Fruit fly (Drosophila melanogaster): ENCODE results near the gene Dip-B.

The Dip-B gene

dm6 chr3R:13794666-13795055, 12.6 kb downstream of the Dip-B start (continued):
- TF ChIP-seq Sry-δ (GFP tag; optimal IDR thresholded peaks at IDR 0.05) (no peak), CTCF (GFP tag; optimal IDR thresholded peaks at IDR 0.05) (no peak), CG3407 (GFP tag; optimal IDR thresholded peaks at IDR 0.05) (peak; percentile 20), fu2 (GFP tag; optimal IDR thresholded peaks at IDR 0.05) (no peak), CG7271 (tag; optimal IDR thresholded peaks at IDR 0.05) (no peak), nerfin-1 (tag; optimal IDR thresholded peaks at IDR 0.05) (no peak), CG11456 (GFP tag; IDR thresholded peaks at IDR 0.05) (no peak), CG14014 (GFP tag; IDR thresholded peaks at IDR 0.05) (no peak), bsh (GFP tag; optimal IDR thresholded peaks at IDR 0.05) (peak in 1 of 2 experiments; percentile 14), scrt (GFP tag; optimal IDR thresholded peaks at IDR 0.05) (no peak), CG7928 (GFP tag; optimal IDR thresholded peaks at IDR 0.05) (no peak), p53 (GFP tag; optimal IDR thresholded peaks at IDR 0.05) (no peak), Xrp1 (GFP tag; IDR thresholded peaks at IDR 0.05) (0 out of 2 replicates have a peak, but pooled peaks have one; percentile 35), Opbp (GFP tag; IDR thresholded peaks at IDR 0.05; ENCODE audit: partially characterized antibody) (no peak), CG7745 (tag; optimal IDR thresholded peaks at IDR 0.05) (no peak), caup (GFP tag; optimal IDR thresholded peaks at IDR 0.05; ENCODE audit: severe bottlenecking) (no peak), CG11695 (GFP tag; IDR thresholded peaks at IDR 0.05) (no peak), CG3847 (GFP tag; IDR thresholded peaks at IDR 0.05) (no peak), Gug (GFP tag; IDR thresholded peaks at IDR 0.05) (no peak), lmd (GFP tag; IDR thresholded peaks at IDR 0.05) (no peak), kni (GFP tag; optimal IDR thresholded peaks at IDR 0.05) (peak; percentile 78), Scr (GFP tag; IDR thresholded peaks at IDR 0.05; ENCODE audit: partially characterized antibody) (no peak), sqz (GFP tag; optimal IDR thresholded peaks at IDR 0.05) (no peak), CG3995 (GFP tag; optimal IDR thresholded peaks at IDR 0.05) (no peak), CG12299 (tag; optimal IDR thresholded peaks at IDR 0.05) (no peak), dm (GFP tag; optimal IDR thresholded peaks at IDR 0.05) (no peak), CG11504 (tag; optimal IDR thresholded peaks at IDR 0.05) (no peak), aop (GFP tag; IDR thresholded peaks at IDR 0.05) (peak; percentile 89), CG4730 (GFP tag; IDR thresholded peaks at IDR 0.05) (no peak), unc-4 (GFP tag; IDR thresholded peaks at IDR 0.05; ENCODE audit: partially characterized antibody) (0 out of 2 replicates have a peak, but pooled peaks have one; percentile 17), CG18619 (GFP tag; optimal IDR thresholded peaks at IDR 0.05) (no peak), Ravus (GFP tag; IDR thresholded peaks at IDR 0.05) (no peak), CG8924 (tag; optimal IDR thresholded peaks at IDR 0.05) (peak; percentile 50), toy (GFP tag; IDR thresholded peaks at IDR 0.05) (no peak), NfI (GFP tag; optimal IDR thresholded peaks at IDR 0.05) (no peak), CG18476 (GFP tag; optimal IDR thresholded peaks at IDR 0.05) (no peak), CG1832 (GFP tag; optimal IDR thresholded peaks at IDR 0.05) (peak; percentile 61)

- TF ChIP-seq CG33557 (GFP tag; optimal IDR thresholded peaks at IDR 0.05) (peak; percentile 31), gcm2 (GFP tag; optimal IDR thresholded peaks at IDR 0.05) (no peak), eve (GFP tag; optimal IDR thresholded peaks at IDR 0.05) (peak in 1 of 2 experiments; percentile 57), CG8359 (GFP tag; optimal IDR thresholded peaks at IDR 0.05; ENCODE audit: borderline replicate concordance) (peak; percentile 41), D (optimal IDR thresholded peaks at IDR 0.05) (no peak), D (GFP tag; optimal IDR thresholded peaks at IDR 0.05) (peak; percentile 48), CG2712 (tag; optimal IDR thresholded peaks at IDR 0.05) (peak; percentile 71), CG8290 (GFP tag; optimal IDR thresholded peaks at IDR 0.05) (no peak), CG8290 (tag; optimal IDR thresholded peaks at IDR 0.05) (no peak), cad (GFP tag; optimal IDR thresholded peaks at IDR 0.05) (no peak), CG12942 (GFP tag; optimal IDR thresholded peaks at IDR 0.05) (no peak), jing (GFP tag; optimal IDR thresholded peaks at IDR 0.05) (peak; percentile 8), kni (GFP tag; optimal IDR thresholded peaks at IDR 0.05) (peak; percentile 3), kay (GFP tag; optimal IDR thresholded peaks at IDR 0.05) (no peak), CG17829 (tag; optimal IDR thresholded peaks at IDR 0.05) (peak; percentile 66), rib (GFP tag; IDR thresholded peaks at IDR 0.05) (no peak), CG1529 (GFP tag; optimal IDR thresholded peaks at IDR 0.05) (no peak), CG10979 (tag; optimal IDR thresholded peaks at IDR 0.05) (peak; percentile 76)
Measured at dm6 chr3R:13796071-13796470, 14.0 kb downstream of the Dip-B start.

Measured in whole organism, embryonic.